Fruit fly (Drosophila melanogaster): ENCODE results near the gene CG46316.

CG46316 gene

DNA sequence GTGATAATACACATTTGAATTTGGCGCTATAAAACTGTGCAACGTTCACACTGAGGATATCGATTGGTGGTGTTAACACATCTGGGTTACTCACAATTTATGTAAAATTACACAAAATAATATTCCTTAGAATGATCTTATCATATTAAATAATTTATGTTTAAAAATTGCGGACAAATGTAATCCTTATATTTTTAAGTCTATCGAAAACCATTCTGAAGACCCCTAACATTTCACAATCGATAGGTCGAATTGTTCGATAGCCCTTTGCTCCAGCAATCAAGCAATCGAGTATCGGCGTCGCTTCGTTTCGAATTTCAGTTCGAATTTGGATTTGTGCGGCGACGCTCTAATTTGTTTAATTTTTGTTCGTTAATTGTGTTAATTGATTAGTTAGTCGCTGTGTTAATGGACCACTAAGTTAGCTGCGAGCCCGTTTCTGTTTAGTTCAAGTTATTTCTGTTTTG, 41.0 kb downstream of the CG46316 start, which contains the start of gene asp (continued):
- TF ChIP-seq zen2 (GFP tag; IDR thresholded peaks at IDR 0.05; ENCODE audit: partially characterized antibody) (peak; percentile 54), CG7372 (GFP tag; IDR thresholded peaks at IDR 0.05) (no peak), sob (GFP tag; IDR thresholded peaks at IDR 0.05) (0 out of 2 replicates have a peak, but pooled peaks have one; percentile 21), Dref (GFP tag; IDR thresholded peaks at IDR 0.05) (peak; percentile 93), Sin3A (optimal IDR thresholded peaks at IDR 0.05) (peak; percentile 27), sd (tag; optimal IDR thresholded peaks at IDR 0.05) (no peak), Max (GFP tag; optimal IDR thresholded peaks at IDR 0.05) (no peak), CG34224 (GFP tag; IDR thresholded peaks at IDR 0.05; ENCODE audit: partially characterized antibody) (peak; percentile 86), CG10979 (tag; optimal IDR thresholded peaks at IDR 0.05) (peak; percentile 36), inv (GFP tag; IDR thresholded peaks at IDR 0.05; ENCODE audit: partially characterized antibody) (peak; percentile 74), pnt (GFP tag; optimal IDR thresholded peaks at IDR 0.05) (no peak), gcm2 (GFP tag; optimal IDR thresholded peaks at IDR 0.05) (no peak), CG8924 (tag; optimal IDR thresholded peaks at IDR 0.05) (peak; percentile 24), CG3847 (GFP tag; IDR thresholded peaks at IDR 0.05) (peak; percentile 39; the same call in 1 of the 2 replicates), Opbp (GFP tag; IDR thresholded peaks at IDR 0.05; ENCODE audit: partially characterized antibody) (peak; percentile 76; the same call in 2 of the 3 replicates), Chrac-16 (GFP tag; optimal IDR thresholded peaks at IDR 0.05) (peak; percentile 27), CG30403 (GFP tag; optimal IDR thresholded peaks at IDR 0.05) (peak; percentile 52), org-1 (GFP tag; optimal IDR thresholded peaks at IDR 0.05) (no peak), prd (optimal IDR thresholded peaks at IDR 0.05) (no peak), prd (GFP tag; IDR thresholded peaks at IDR 0.05) (peak; percentile 28; the same call in 1 of the 3 replicates), lmd (GFP tag; IDR thresholded peaks at IDR 0.05) (peak; percentile 26; the same call in 1 of the 2 replicates), Ets97D (GFP tag; optimal IDR thresholded peaks at IDR 0.05) (peak; percentile 39), tgo (GFP tag; IDR thresholded peaks at IDR 0.05) (peak; percentile 21; the same call in 1 of the 3 replicates), Awh (GFP tag; IDR thresholded peaks at IDR 0.05) (no peak), lbe (GFP tag; optimal IDR thresholded peaks at IDR 0.05) (no peak), CG13287 (GFP tag; IDR thresholded peaks at IDR 0.05; ENCODE audit: partially characterized antibody) (peak; percentile 89)

DNA sequence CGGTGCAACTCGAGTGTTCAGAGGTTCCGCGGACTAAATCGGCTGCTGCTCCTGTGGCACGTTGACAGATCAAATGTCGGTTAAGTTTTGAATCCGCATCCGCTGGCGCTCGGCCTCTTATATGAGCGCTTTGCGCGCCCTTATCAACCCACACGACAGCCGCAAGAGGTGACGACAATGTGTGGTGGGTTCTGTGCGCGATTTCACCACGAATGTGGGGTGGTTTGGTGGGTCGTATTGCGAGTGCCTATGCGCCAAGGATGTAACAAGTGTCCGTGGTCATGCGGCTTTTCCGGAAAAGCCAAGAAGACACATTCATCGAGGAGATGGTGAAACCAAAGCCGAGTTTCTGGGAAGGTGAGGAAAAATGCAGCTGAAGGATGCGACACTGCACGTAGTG, 52.4 kb downstream of the CG46316 start, which contains the start of gene AstA:
AstA (minus strand) TSS at position 101 of the 400 bp plus-strand sequence.
- TF ChIP-seq CG8478 (optimal IDR thresholded peaks at IDR 0.05) (no peak), Ets65A (GFP tag) (peak; percentile 43), ttk (GFP tag; IDR thresholded peaks at IDR 0.05) (no peak), YL-1 (GFP tag; optimal IDR thresholded peaks at IDR 0.05) (no peak), CG3838 (GFP tag; optimal IDR thresholded peaks at IDR 0.05) (no peak), CG13296 (GFP tag; optimal IDR thresholded peaks at IDR 0.05) (no peak)

DNA sequence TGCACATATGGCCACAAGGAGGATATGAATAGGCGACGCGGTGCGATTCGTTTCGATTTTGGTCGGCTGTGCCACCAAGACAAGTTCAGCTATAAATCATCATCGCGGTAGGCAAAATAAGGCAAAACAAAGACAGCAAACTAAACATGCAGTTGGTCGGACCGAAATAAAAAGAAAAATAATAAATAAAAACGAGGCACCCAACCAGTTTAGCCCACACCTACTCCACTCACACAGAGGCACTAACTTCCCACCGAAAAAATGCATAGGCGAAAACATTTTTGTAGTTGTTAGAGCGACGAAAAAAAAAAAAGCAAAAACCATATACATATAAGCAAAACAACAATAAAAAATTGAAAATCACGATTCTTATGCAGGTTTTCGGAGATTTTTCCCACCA, 54.1 kb downstream of the CG46316 start:
- TF ChIP-seq sr (GFP tag; IDR thresholded peaks at IDR 0.05): 0 out of 3 replicates have a peak, but pooled peaks have one; percentile 28
- TF ChIP-seq Drgx (GFP tag; IDR thresholded peaks at IDR 0.05): peak; percentile 47; the same call in 1 of the 2 replicates
- TF ChIP-seq CHES-1-like (GFP tag; optimal IDR thresholded peaks at IDR 0.05): no peak
- no peak for TF ChIP-seq Lhr (GFP tag; optimal IDR thresholded peaks at IDR 0.05)

All from whole organism, embryonic.